Worm (Caenorhabditis elegans) whole organism, midembryonic: ENCODE results near the gene cest-6.

Experiments used
- cog-1 ChIP-seq: sonication (generic microtip); optimal IDR thresholded peaks from 2 replicates; lab custom pipeline; 2016; ENCODE audit warnings: missing genetic modification characterization, missing compliant biosample characterization
- klf-2 ChIP-seq: fragments of 200-800 bp; sonication (Bioruptor generic); conservative IDR thresholded peaks from 2 replicates; pipeline ENCODE4 v1.3.6; 2022; ENCODE audit warnings: missing genetic modification reagents, missing genetic modification characterization, missing compliant biosample characterization
- med-1 ChIP-seq: sonication (generic microtip); optimal IDR thresholded peaks from 2 replicates; lab custom pipeline; 2017; ENCODE audit warnings: missing genetic modification characterization, mild to moderate bottlenecking, missing compliant biosample characterization, antibody characterized with exemption, missing genetic modification reagents; ENCODE audit not compliant: insufficient read depth
- ztf-29 ChIP-seq: fragments of 200-800 bp; sonication (Bioruptor generic); IDR thresholded peaks from 2 replicates; pipeline ENCODE4 v1.3.6; 2022; ENCODE audit warnings: missing genetic modification reagents, missing genetic modification characterization, missing compliant biosample characterization

- TF ChIP-seq med-1 (GFP tag; lab: Kevin White, UChicago) (no peak), klf-2 (no peak), ztf-29 (GFP tag; lab: Robert Waterston, UW) (no peak), cog-1 (tag; lab: Kevin White, UChicago) (no peak)
These were observed 47.1 kb downstream of the cest-6 start for ce11 chrIV:6881183-6881582.
